Worm (Caenorhabditis elegans): ENCODE measurements around the gene mask-1.

mask-1 gene

DNA sequence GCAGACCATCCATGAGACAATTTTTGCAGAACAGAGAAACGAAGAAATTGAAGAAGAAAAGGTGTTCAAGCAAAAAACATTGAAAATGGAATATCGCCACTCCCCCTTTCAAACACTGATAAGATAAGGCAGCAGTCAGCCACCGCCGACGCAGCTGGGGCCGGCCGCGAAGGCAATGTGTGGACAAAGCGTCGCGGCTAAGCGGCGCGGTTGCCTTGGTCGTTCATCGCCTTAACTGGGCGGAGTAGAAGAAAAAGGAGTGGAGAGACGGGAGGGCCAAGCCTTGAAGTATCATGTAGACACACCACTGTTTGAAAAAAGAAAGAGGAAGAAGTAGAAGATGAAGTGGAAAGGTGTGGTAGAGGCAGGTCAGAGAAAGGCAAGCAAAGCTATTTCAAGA is 43.7 kb upstream of the mask-1 start (continued):
- no peak for TF ChIP-seq ccch-3 (GFP tag; optimal IDR thresholded peaks at IDR 0.05)
- TF ChIP-seq ztf-3 (GFP tag; optimal IDR thresholded peaks at IDR 0.05), result no peak
- no peak for TF ChIP-seq madf-3 (GFP tag; IDR thresholded peaks at IDR 0.05)
- no peak for TF ChIP-seq somi-1 (GFP tag; optimal IDR thresholded peaks at IDR 0.05)
- TF ChIP-seq B0019.2 (GFP tag; conservative IDR thresholded peaks at IDR 0.05), result no peak
- no peak for TF ChIP-seq ztf-26 (tag; optimal IDR thresholded peaks at IDR 0.05)
- TF ChIP-seq lin-35 (GFP tag; optimal IDR thresholded peaks at IDR 0.05), result no peak
- no peak for TF ChIP-seq madf-10 (tag; optimal IDR thresholded peaks at IDR 0.05)
- no peak for TF ChIP-seq C06A6.2 (GFP tag; conservative IDR thresholded peaks at IDR 0.05)
- TF ChIP-seq B0261.1 (tag; optimal IDR thresholded peaks at IDR 0.05), result no peak
- TF ChIP-seq F22D6.2 (tag; optimal IDR thresholded peaks at IDR 0.05), result no peak
- no peak for TF ChIP-seq F37B4.10 (GFP tag; IDR thresholded peaks at IDR 0.05)
- TF ChIP-seq die-1 (tag; optimal IDR thresholded peaks at IDR 0.05), result no peak
- TF ChIP-seq ekl-4 (GFP tag; IDR thresholded peaks at IDR 0.05), result no peak
- no peak for TF ChIP-seq pha-4 (tag; optimal IDR thresholded peaks at IDR 0.05)
- no peak for TF ChIP-seq ztf-28 (GFP tag; IDR thresholded peaks at IDR 0.05)
- TF ChIP-seq attf-3 (GFP tag; conservative IDR thresholded peaks at IDR 0.05), result no peak
- TF ChIP-seq egl-44 (GFP tag; IDR thresholded peaks at IDR 0.05), result no peak
- TF ChIP-seq ceh-27 (GFP tag; optimal IDR thresholded peaks at IDR 0.05), result peak; percentile 36
- no peak for TF ChIP-seq unc-62 (GFP tag; optimal IDR thresholded peaks at IDR 0.05)
- no peak for TF ChIP-seq F49E8.2 (tag; optimal IDR thresholded peaks at IDR 0.05; ENCODE audit: insufficient read depth)
- no peak for TF ChIP-seq Y79H2A.3 (GFP tag; conservative IDR thresholded peaks at IDR 0.05)
- TF ChIP-seq nhr-120 (GFP tag; IDR thresholded peaks at IDR 0.05), result no peak
- 0 out of 2 replicates have a peak, but pooled peaks have one; percentile 31 for TF ChIP-seq let-526 (GFP tag; IDR thresholded peaks at IDR 0.05)
- no peak for TF ChIP-seq lsl-1 (GFP tag; optimal IDR thresholded peaks at IDR 0.05)
- no peak for TF ChIP-seq C17E4.6 (GFP tag; IDR thresholded peaks at IDR 0.05)
- no peak for TF ChIP-seq let-607 (tag; optimal IDR thresholded peaks at IDR 0.05)
- peak; percentile 42 for TF ChIP-seq atf-7 (tag; optimal IDR thresholded peaks at IDR 0.05)
- TF ChIP-seq K11D2.4 (GFP tag; IDR thresholded peaks at IDR 0.05), result no peak
- TF ChIP-seq lin-54 (GFP tag; optimal IDR thresholded peaks at IDR 0.05), result peak; percentile 12
- TF ChIP-seq lsy-27 (tag; optimal IDR thresholded peaks at IDR 0.05; ENCODE audit: borderline replicate concordance, insufficient read depth), result no peak
- no peak for TF ChIP-seq F57C9.4 (tag; optimal IDR thresholded peaks at IDR 0.05)
- TF ChIP-seq nhr-179 (tag; optimal IDR thresholded peaks at IDR 0.05), result no peak
- TF ChIP-seq cebp-1 (GFP tag; IDR thresholded peaks at IDR 0.05), result no peak
- peak; percentile 57 for TF ChIP-seq cebp-1 (tag; optimal IDR thresholded peaks at IDR 0.05)
- TF ChIP-seq ztf-22 (GFP tag; optimal IDR thresholded peaks at IDR 0.05), result peak; percentile 15
- TF ChIP-seq athp-1 (tag; optimal IDR thresholded peaks at IDR 0.05), result no peak
- no peak for TF ChIP-seq F10E7.11 (tag; optimal IDR thresholded peaks at IDR 0.05)
- no peak for TF ChIP-seq nfyb-1 (GFP tag; IDR thresholded peaks at IDR 0.05)
- TF ChIP-seq K12H6.12 (tag; optimal IDR thresholded peaks at IDR 0.05), result peak; percentile 5
- no peak for TF ChIP-seq dpl-1 (GFP tag; optimal IDR thresholded peaks at IDR 0.05)
- no peak for TF ChIP-seq snpc-1.1 (tag; optimal IDR thresholded peaks at IDR 0.05; ENCODE audit: insufficient read depth)
- TF ChIP-seq hrde-1 (tag; optimal IDR thresholded peaks at IDR 0.05; ENCODE audit: borderline replicate concordance), result no peak
- TF ChIP-seq ztf-18 (tag; optimal IDR thresholded peaks at IDR 0.05), result no peak
